Worm (Caenorhabditis elegans): ENCODE data around the gene cyn-12.

The cyn-12 gene

ce11 chrIV:7171222-7171621 lies 38.2 kb upstream of the cyn-12 start, which contains the start of gene str-220:
str-220 (minus strand) TSS chrIV:7171322.
- TF ChIP-seq nhr-67 (tag; optimal IDR thresholded peaks at IDR 0.05), result no peak
- TF ChIP-seq egl-27 (tag; optimal IDR thresholded peaks at IDR 0.05), result no peak
- TF ChIP-seq nfya-1 (tag; optimal IDR thresholded peaks at IDR 0.05; ENCODE audit: insufficient read depth), result no peak
- no peak for TF ChIP-seq ztf-11 (tag; optimal IDR thresholded peaks at IDR 0.05)
- no peak for TF ChIP-seq zag-1 (tag; optimal IDR thresholded peaks at IDR 0.05)
- no peak for TF ChIP-seq hmg-11 (tag; optimal IDR thresholded peaks at IDR 0.05)
- no peak for TF ChIP-seq daf-12 (tag; optimal IDR thresholded peaks at IDR 0.05)
- no peak for TF ChIP-seq ama-1 (optimal IDR thresholded peaks at IDR 0.05)
- no peak for TF ChIP-seq ceh-28 (tag; optimal IDR thresholded peaks at IDR 0.05)
- TF ChIP-seq ZK546.5 (tag; optimal IDR thresholded peaks at IDR 0.05), result no peak
- TF ChIP-seq nhr-237 (tag; optimal IDR thresholded peaks at IDR 0.05), result no peak
- TF ChIP-seq elt-1 (tag; optimal IDR thresholded peaks at IDR 0.05), result no peak
- TF ChIP-seq lin-15B (tag; optimal IDR thresholded peaks at IDR 0.05), result no peak
- TF ChIP-seq ztf-4 (tag; optimal IDR thresholded peaks at IDR 0.05), result no peak
- no peak for TF ChIP-seq ceh-16 (tag; optimal IDR thresholded peaks at IDR 0.05)
- no peak for TF ChIP-seq nhr-12 (tag; optimal IDR thresholded peaks at IDR 0.05)

DNA sequence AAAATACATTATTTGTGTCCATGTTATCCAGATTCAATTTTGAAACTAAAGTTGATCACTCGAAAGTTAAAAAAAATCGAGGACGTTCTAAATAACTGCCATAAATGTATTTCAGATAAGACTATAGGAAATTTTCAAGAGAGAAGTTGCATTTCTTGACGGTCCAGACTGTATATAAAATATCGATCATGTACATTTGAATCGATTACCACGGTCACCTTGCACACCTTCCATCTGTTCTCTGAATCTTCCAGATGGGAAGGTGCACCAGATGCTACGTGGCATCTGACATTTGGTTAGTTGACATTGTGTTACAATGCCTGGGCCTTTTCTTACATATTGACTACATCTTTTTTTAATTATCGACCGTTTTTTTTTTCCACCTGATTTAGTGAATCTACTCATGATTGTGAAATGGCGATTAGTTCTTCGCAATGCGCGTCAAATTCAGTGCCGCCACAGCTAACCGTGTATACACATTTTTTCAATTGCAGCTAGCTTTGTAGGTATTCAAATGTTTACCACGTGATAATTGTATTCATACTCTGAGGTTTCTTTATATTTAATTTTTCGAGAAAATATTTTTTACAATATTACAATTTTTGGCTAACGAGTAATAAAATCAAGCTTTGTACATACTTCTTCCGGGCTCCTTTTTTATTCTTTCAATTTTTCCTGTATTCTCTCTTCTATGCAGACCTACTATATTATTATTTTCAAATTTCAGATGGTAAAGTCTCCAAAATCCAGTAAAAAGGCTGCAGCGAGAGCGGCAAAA lies 35.2 kb upstream of the cyn-12 start, which contains the start of gene skr-16:
Gene skr-16 (plus strand): TSS at position 728 of the 778 bp plus-strand sequence.
- no peak for TF ChIP-seq unc-39 (tag; optimal IDR thresholded peaks at IDR 0.05)
- TF ChIP-seq pqm-1 (tag; optimal IDR thresholded peaks at IDR 0.05), result peak; percentile 3
- TF ChIP-seq hmg-11 (tag; optimal IDR thresholded peaks at IDR 0.05), result peak; percentile 44
- TF ChIP-seq elt-2 (tag; optimal IDR thresholded peaks at IDR 0.05), result peak; percentile 12
- no peak for TF ChIP-seq nhr-76 (tag; optimal IDR thresholded peaks at IDR 0.05)

ce11 chrIV:7166553-7166952 lies 33.5 kb upstream of the cyn-12 start, which contains the start of gene C42D4.18:
C42D4.18 (plus strand) TSS chrIV:7166783.
- TF ChIP-seq hmg-11 (tag; optimal IDR thresholded peaks at IDR 0.05) (peak; percentile 36), lin-15B (tag; optimal IDR thresholded peaks at IDR 0.05) (peak; percentile 4), mml-1 (tag; optimal IDR thresholded peaks at IDR 0.05) (peak; percentile 51), fkh-10 (GFP tag; optimal IDR thresholded peaks at IDR 0.05) (no peak), ztf-11 (tag; optimal IDR thresholded peaks at IDR 0.05) (no peak), nfya-1 (tag; optimal IDR thresholded peaks at IDR 0.05; ENCODE audit: insufficient read depth) (peak; percentile 43), ceh-9 (tag; optimal IDR thresholded peaks at IDR 0.05) (no peak)

DNA sequence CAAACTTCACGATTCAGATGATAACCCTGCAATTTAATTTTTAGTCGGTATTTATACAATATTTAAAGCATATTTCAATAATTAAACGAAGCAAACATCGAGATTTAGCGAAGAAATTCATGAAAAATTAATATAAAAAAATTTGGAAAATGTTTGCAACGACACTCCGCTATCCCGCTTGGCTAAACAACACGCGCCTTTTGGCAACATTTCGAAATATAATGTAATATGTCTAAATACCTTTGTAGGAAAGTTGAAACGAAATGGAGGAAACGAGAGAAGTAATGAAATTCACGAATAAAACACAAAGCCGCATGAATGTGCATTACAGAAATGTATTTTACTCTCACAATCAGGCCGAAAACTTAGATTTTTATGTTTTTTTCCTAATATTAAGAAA lies 32.7 kb upstream of the cyn-12 start, which contains the start of gene rpc-1:
Gene rpc-1 (minus strand): TSS at position 26 of the 400 bp plus-strand sequence.
- peak; percentile 34 for TF ChIP-seq lin-15B (tag; optimal IDR thresholded peaks at IDR 0.05)
- TF ChIP-seq elt-2 (tag; optimal IDR thresholded peaks at IDR 0.05), result no peak
- TF ChIP-seq fos-1 (tag; optimal IDR thresholded peaks at IDR 0.05), result no peak
- TF ChIP-seq nfya-1 (tag; optimal IDR thresholded peaks at IDR 0.05; ENCODE audit: insufficient read depth), result peak; percentile 34
- TF ChIP-seq eor-1 (tag; optimal IDR thresholded peaks at IDR 0.05), result no peak
- TF ChIP-seq ztf-11 (tag; optimal IDR thresholded peaks at IDR 0.05), result no peak

DNA sequence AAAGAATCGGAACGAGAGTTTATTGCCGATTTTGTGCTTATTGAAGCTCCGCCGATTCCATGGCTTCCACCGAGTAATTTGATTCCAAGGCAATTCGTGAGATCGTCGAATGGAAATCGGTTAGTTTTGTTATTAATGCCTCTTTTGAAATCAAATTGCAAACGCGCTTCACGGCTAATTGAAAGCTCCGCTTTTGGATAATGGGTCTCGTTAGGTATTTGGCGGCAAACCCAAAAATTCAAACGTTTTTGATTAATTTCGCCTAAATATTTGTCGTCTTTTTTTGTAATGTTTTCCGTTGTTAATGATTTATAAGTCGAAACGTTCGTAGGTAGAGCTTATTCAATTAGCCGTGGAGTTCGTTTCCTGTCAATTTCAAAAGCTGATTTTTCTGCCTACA lies 26.6 kb upstream of the cyn-12 start:
- TF ChIP-seq fkh-10 (GFP tag; optimal IDR thresholded peaks at IDR 0.05) (no peak), ceh-9 (tag; optimal IDR thresholded peaks at IDR 0.05) (no peak), lsy-12 (tag; optimal IDR thresholded peaks at IDR 0.05) (no peak), nhr-12 (tag; optimal IDR thresholded peaks at IDR 0.05) (no peak), ZK546.5 (tag; optimal IDR thresholded peaks at IDR 0.05) (no peak), nhr-76 (tag; optimal IDR thresholded peaks at IDR 0.05) (no peak), zag-1 (tag; optimal IDR thresholded peaks at IDR 0.05) (no peak), egl-27 (tag; optimal IDR thresholded peaks at IDR 0.05) (no peak), eor-1 (tag; optimal IDR thresholded peaks at IDR 0.05) (no peak), mml-1 (tag; optimal IDR thresholded peaks at IDR 0.05) (no peak), tbx-2 (tag; optimal IDR thresholded peaks at IDR 0.05) (no peak), fkh-2 (tag; optimal IDR thresholded peaks at IDR 0.05) (no peak)

DNA sequence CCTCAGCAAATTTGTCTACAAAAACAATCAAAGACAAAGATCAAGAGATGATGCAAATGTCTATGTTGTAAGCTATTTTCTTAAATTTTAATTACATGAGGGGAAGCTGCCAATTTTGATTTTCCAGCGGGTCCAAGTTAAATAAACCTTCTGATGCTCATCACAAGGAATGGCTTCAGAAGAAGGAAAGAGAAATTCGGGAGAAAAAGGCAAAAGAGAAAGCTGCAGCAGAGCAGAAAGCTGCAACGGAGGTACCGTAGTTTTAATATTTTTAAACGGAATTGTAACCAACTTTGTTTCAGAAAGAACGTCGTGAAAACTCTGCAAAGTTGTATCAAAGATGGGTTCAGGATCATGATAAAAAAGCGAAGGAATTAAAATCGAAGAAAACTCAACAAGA lies 25.1 kb upstream of the cyn-12 start:
- TF ChIP-seq eor-1 (tag; optimal IDR thresholded peaks at IDR 0.05) (no peak), nhr-11 (tag; optimal IDR thresholded peaks at IDR 0.05) (no peak), lsy-12 (tag; optimal IDR thresholded peaks at IDR 0.05) (no peak), nhr-67 (tag; optimal IDR thresholded peaks at IDR 0.05) (no peak), ama-1 (optimal IDR thresholded peaks at IDR 0.05) (no peak), unc-39 (tag; optimal IDR thresholded peaks at IDR 0.05) (no peak), egl-27 (tag; optimal IDR thresholded peaks at IDR 0.05) (no peak), fkh-2 (tag; optimal IDR thresholded peaks at IDR 0.05) (no peak), elt-1 (tag; optimal IDR thresholded peaks at IDR 0.05) (no peak), ceh-9 (tag; optimal IDR thresholded peaks at IDR 0.05) (no peak), ceh-16 (tag; optimal IDR thresholded peaks at IDR 0.05) (no peak), hmg-11 (tag; optimal IDR thresholded peaks at IDR 0.05) (no peak), fkh-10 (GFP tag; optimal IDR thresholded peaks at IDR 0.05) (no peak), fos-1 (tag; optimal IDR thresholded peaks at IDR 0.05) (no peak), sea-2 (GFP tag; optimal IDR thresholded peaks at IDR 0.05) (no peak), egl-5 (tag; optimal IDR thresholded peaks at IDR 0.05) (no peak), ceh-82 (tag; optimal IDR thresholded peaks at IDR 0.05) (no peak), skn-1 (tag; optimal IDR thresholded peaks at IDR 0.05) (no peak)

Measured in whole organism, L3 larva.